Fruit fly (Drosophila melanogaster) Kc167 (cell line): ENCODE data around the gene crp.

Experiments used
- Sin3A ChIP-seq: fragments of >200 bp; optimal IDR thresholded peaks from 2 replicates; lab custom pipeline; 2018; ENCODE audit warnings: missing external identifiers
- h ChIP-seq: fragments of >200 bp; optimal IDR thresholded peaks from 3 replicates; lab custom pipeline; 2018; ENCODE audit warnings: missing external identifiers
- insv ChIP-seq: fragments of >200 bp; optimal IDR thresholded peaks from 3 replicates; lab custom pipeline; 2018; ENCODE audit warnings: missing external identifiers
- psq ChIP-seq: fragments of >200 bp; optimal IDR thresholded peaks from 2 replicates; lab custom pipeline; 2017; ENCODE audit warnings: missing external identifiers
- ttk ChIP-seq: sonication (Bioruptor generic); optimal IDR thresholded peaks from 2 replicates; lab custom pipeline; 2017; ENCODE audit warnings: missing external identifiers

DNA sequence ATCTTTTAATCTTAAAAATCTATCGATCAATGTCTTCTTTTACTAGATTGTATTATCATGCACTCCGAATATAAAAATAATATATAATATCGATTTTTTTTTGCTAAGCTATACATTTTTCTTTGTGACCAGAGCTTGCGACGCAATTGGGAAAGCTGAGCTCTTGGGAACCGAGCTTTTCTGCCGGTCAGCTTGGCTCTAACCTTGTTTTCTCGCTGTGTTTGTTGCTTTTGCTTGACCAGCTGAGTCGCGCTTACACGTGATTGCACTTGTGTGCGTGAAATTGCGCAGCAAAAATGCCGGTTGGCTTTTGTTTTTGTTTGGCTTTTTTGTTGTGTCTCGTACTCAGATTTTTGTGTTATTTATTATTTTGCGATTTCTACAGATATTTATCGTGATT lies 14.1 kb downstream of the crp start:
- TF ChIP-seq insv (lab: Kevin White, UChicago) (no peak), Sin3A (lab: Kevin White, UChicago) (no peak), h (lab: Kevin White, UChicago) (no peak), ttk (lab: Kevin White, UChicago) (no peak), psq (lab: Kevin White, UChicago) (no peak)
